Fruit fly (Drosophila melanogaster) whole organism, pupa: ENCODE results near the gene CG15170.

Experiments
- CG8301 ChIP-seq: fragments of 200-800 bp; sonication (Bioruptor generic); optimal IDR thresholded peaks from 2 replicates; lab custom pipeline; 2018; ENCODE audit warnings: missing biosample characterization, mild to moderate bottlenecking, missing genetic modification characterization
- D1 ChIP-seq: fragments of 200-800 bp; sonication (Bioruptor generic); optimal IDR thresholded peaks from 2 replicates; lab custom pipeline; 2018; ENCODE audit warnings: missing biosample characterization, mild to moderate bottlenecking, missing genetic modification characterization, moderate library complexity

dm6 chr2L:18967897-18968296 lies 22.1 kb downstream of the CG15170 start:
- TF ChIP-seq CG8301 = no peak
- TF ChIP-seq D1 = no peak
